Worm (Caenorhabditis elegans) whole organism, mixed stage, embryonic: ENCODE measurements around the gene twk-18.

Source experiments
- blmp-1 ChIP-seq: fragments of 150-350 bp; optimal IDR thresholded peaks from 2 replicates; lab custom pipeline; 2014; ENCODE audit warnings: missing biosample characterization, missing genetic modification characterization
- lin-32 ChIP-seq: fragments of 200-800 bp; sonication (Bioruptor generic); optimal IDR thresholded peaks from 2 replicates; lab custom pipeline; 2018; ENCODE audit warnings: mild to moderate bottlenecking, missing genetic modification characterization, missing compliant biosample characterization
- nhr-12 ChIP-seq: fragments of 150-350 bp; optimal IDR thresholded peaks from 2 replicates; lab custom pipeline; 2014; ENCODE audit warnings: missing biosample characterization, missing genetic modification characterization
- snpc-4 ChIP-seq: fragments of 150-350 bp; optimal IDR thresholded peaks from 2 replicates; lab custom pipeline; 2014; ENCODE audit warnings: missing biosample characterization, missing genetic modification characterization
- unc-39 ChIP-seq: fragments of 150-350 bp; optimal IDR thresholded peaks from 2 replicates; lab custom pipeline; 2014; ENCODE audit warnings: missing biosample characterization, missing genetic modification characterization
- zip-8 ChIP-seq: fragments of 150-350 bp; optimal IDR thresholded peaks from 2 replicates; lab custom pipeline; 2014; ENCODE audit warnings: missing biosample characterization, missing genetic modification characterization

- TF ChIP-seq unc-39 (tag; lab: Kevin White, UChicago) (no peak), zip-8 (tag; lab: Kevin White, UChicago) (no peak), nhr-12 (tag; lab: Kevin White, UChicago) (no peak), snpc-4 (tag; lab: Kevin White, UChicago) (no peak), blmp-1 (tag; lab: Kevin White, UChicago) (no peak), lin-32 (no peak)
These were observed 26.5 kb downstream of the twk-18 start for ce11 chrX:9014451-9014850.
